Worm (Caenorhabditis elegans) whole organism, late embryonic: Measurements from ENCODE around the gene srxa-8.
A peak's percentile ranks its signal among the peaks of the same experiment; 100 is the strongest.

ENCODE experiments used
- C38D4.7 ChIP-seq: fragments of 200-800 bp; sonication (Bioruptor generic); optimal IDR thresholded peaks from 2 replicates; lab custom pipeline; 2018; ENCODE audit warnings: mild to moderate bottlenecking, missing genetic modification characterization, moderate library complexity, missing compliant biosample characterization
- K02D7.2 ChIP-seq: sonication (generic microtip); optimal IDR thresholded peaks from 2 replicates; lab custom pipeline; 2017; ENCODE audit warnings: mild to moderate bottlenecking, missing genetic modification characterization, missing compliant biosample characterization
- ceh-18 ChIP-seq: sonication (generic microtip); optimal IDR thresholded peaks from 2 replicates; lab custom pipeline; 2016; ENCODE audit warnings: missing genetic modification characterization, missing compliant biosample characterization
- ceh-19 ChIP-seq: fragments of 200-800 bp; sonication (Bioruptor generic); optimal IDR thresholded peaks from 2 replicates; lab custom pipeline; 2018; ENCODE audit warnings: mild to moderate bottlenecking, missing genetic modification characterization, missing compliant biosample characterization
- ceh-22 ChIP-seq: sonication (generic microtip); optimal IDR thresholded peaks from 2 replicates; lab custom pipeline; 2017; ENCODE audit warnings: missing biosample characterization, missing genetic modification characterization
- ceh-24 ChIP-seq: sonication (generic microtip); optimal IDR thresholded peaks from 2 replicates; lab custom pipeline; 2016; ENCODE audit warnings: mild to moderate bottlenecking, missing genetic modification characterization, missing compliant biosample characterization
- ceh-31 ChIP-seq: sonication (generic microtip); optimal IDR thresholded peaks from 2 replicates; lab custom pipeline; 2016; ENCODE audit warnings: missing genetic modification characterization, missing compliant biosample characterization
- ceh-34 ChIP-seq: sonication (generic microtip); optimal IDR thresholded peaks from 2 replicates; lab custom pipeline; 2016; ENCODE audit warnings: mild to moderate bottlenecking, missing genetic modification characterization, missing compliant biosample characterization
- ceh-45 ChIP-seq: fragments of 200-800 bp; sonication (Bioruptor generic); IDR thresholded peaks from 2 replicates; pipeline ENCODE4 v1.3.6; 2022; ENCODE audit warnings: missing genetic modification reagents, missing genetic modification characterization, missing compliant biosample characterization
- ceh-9 ChIP-seq: sonication (generic microtip); optimal IDR thresholded peaks from 2 replicates; lab custom pipeline; 2016; ENCODE audit warnings: mild to moderate bottlenecking, missing genetic modification characterization, inconsistent platforms, missing compliant biosample characterization
- dmd-4 ChIP-seq: sonication (generic microtip); optimal IDR thresholded peaks from 2 replicates; lab custom pipeline; 2016; ENCODE audit warnings: borderline replicate concordance, missing genetic modification characterization, missing compliant biosample characterization
- dve-1 ChIP-seq: sonication (generic microtip); optimal IDR thresholded peaks from 2 replicates; lab custom pipeline; 2017; ENCODE audit warnings: antibody characterized with exemption, mild to moderate bottlenecking, missing genetic modification characterization, missing compliant biosample characterization
- elt-2 ChIP-seq: sonication (generic microtip); optimal IDR thresholded peaks from 2 replicates; lab custom pipeline; 2016; ENCODE audit warnings: missing genetic modification reagents, missing genetic modification characterization, missing compliant biosample characterization
- eyg-1 ChIP-seq: sonication (generic microtip); optimal IDR thresholded peaks from 2 replicates; lab custom pipeline; 2016; ENCODE audit warnings: missing genotype, missing genetic modification characterization, missing compliant biosample characterization
- fkh-10 ChIP-seq: fragments of 150-350 bp; optimal IDR thresholded peaks from 2 replicates; lab custom pipeline; 2014; ENCODE audit warnings: missing biosample characterization, missing genetic modification reagents, missing genetic modification characterization
- fkh-6 ChIP-seq: sonication (generic microtip); optimal IDR thresholded peaks from 2 replicates; lab custom pipeline; 2016; ENCODE audit warnings: missing genetic modification characterization, missing compliant biosample characterization
- gmeb-2 ChIP-seq: sonication (generic microtip); optimal IDR thresholded peaks from 2 replicates; lab custom pipeline; 2016; ENCODE audit warnings: missing genetic modification characterization, inconsistent platforms, missing compliant biosample characterization
- hlh-13 ChIP-seq: fragments of 200-800 bp; sonication (Bioruptor generic); optimal IDR thresholded peaks from 2 replicates; lab custom pipeline; 2018; ENCODE audit warnings: mild to moderate bottlenecking, missing genetic modification characterization, missing compliant biosample characterization
- hlh-15 ChIP-seq: sonication (generic microtip); optimal IDR thresholded peaks from 2 replicates; lab custom pipeline; 2016; ENCODE audit warnings: missing genetic modification characterization, missing compliant biosample characterization
- lim-6 ChIP-seq: sonication (generic microtip); optimal IDR thresholded peaks from 2 replicates; lab custom pipeline; 2016; ENCODE audit warnings: missing genetic modification characterization, missing compliant biosample characterization
- lin-11 ChIP-seq: fragments of 200-800 bp; sonication (Bioruptor generic); optimal IDR thresholded peaks from 2 replicates; lab custom pipeline; 2018; ENCODE audit warnings: mild to moderate bottlenecking, missing genetic modification characterization, missing compliant biosample characterization
- mec-3 ChIP-seq: sonication (generic microtip); optimal IDR thresholded peaks from 2 replicates; lab custom pipeline; 2016; ENCODE audit warnings: borderline replicate concordance, missing genetic modification characterization, missing compliant biosample characterization
- nfya-1 ChIP-seq: sonication (generic microtip); optimal IDR thresholded peaks from 2 replicates; lab custom pipeline; 2017; ENCODE audit warnings: missing genetic modification characterization, mild to moderate bottlenecking, missing compliant biosample characterization, antibody characterized with exemption, moderate library complexity
- nhr-232 ChIP-seq: sonication (generic microtip); optimal IDR thresholded peaks from 2 replicates; lab custom pipeline; 2016; ENCODE audit warnings: missing genetic modification characterization, missing compliant biosample characterization
- npax-4 ChIP-seq: sonication (generic microtip); optimal IDR thresholded peaks from 2 replicates; lab custom pipeline; 2016; ENCODE audit warnings: missing genetic modification characterization, missing compliant biosample characterization
- pat-9 ChIP-seq: fragments of 200-800 bp; sonication (Bioruptor generic); optimal IDR thresholded peaks from 2 replicates; lab custom pipeline; 2018; ENCODE audit warnings: mild to moderate bottlenecking, missing genetic modification characterization, moderate library complexity, missing compliant biosample characterization
- pax-1 ChIP-seq: fragments of 150-350 bp; optimal IDR thresholded peaks from 2 replicates; lab custom pipeline; 2014; ENCODE audit warnings: missing biosample characterization, missing genetic modification characterization
- pha-2 ChIP-seq: sonication (generic microtip); optimal IDR thresholded peaks from 2 replicates; lab custom pipeline; 2017; ENCODE audit warnings: mild to moderate bottlenecking, missing genetic modification characterization, missing compliant biosample characterization
- pha-4 ChIP-seq: fragments of 150-350 bp; optimal IDR thresholded peaks from 2 replicates; lab custom pipeline; 2018; ENCODE audit warnings: missing biosample characterization, missing genetic modification reagents, missing genetic modification characterization
- pros-1 ChIP-seq: fragments of 150-350 bp; optimal IDR thresholded peaks from 2 replicates; lab custom pipeline; 2014; ENCODE audit warnings: missing biosample characterization, missing genetic modification reagents, missing genetic modification characterization
- ref-2 ChIP-seq: sonication (generic microtip); optimal IDR thresholded peaks from 2 replicates; lab custom pipeline; 2016; ENCODE audit warnings: missing genetic modification characterization, missing compliant biosample characterization
- rnt-1 ChIP-seq: sonication (generic microtip); optimal IDR thresholded peaks from 2 replicates; lab custom pipeline; 2016; ENCODE audit warnings: missing genetic modification characterization, missing compliant biosample characterization
- sdc-2 ChIP-seq: sonication (generic microtip); optimal IDR thresholded peaks from 2 replicates; lab custom pipeline; 2016; ENCODE audit warnings: missing genotype, missing genetic modification characterization, missing compliant biosample characterization
- sox-2 ChIP-seq: fragments of 200-800 bp; sonication (Bioruptor generic); IDR thresholded peaks from 2 replicates; pipeline ENCODE4 v1.3.6; 2022; ENCODE audit warnings: missing genetic modification reagents, missing genetic modification characterization, missing compliant biosample characterization
- sox-4 ChIP-seq: sonication (generic microtip); optimal IDR thresholded peaks from 2 replicates; lab custom pipeline; 2017; ENCODE audit warnings: mild to moderate bottlenecking, missing genetic modification characterization, inconsistent platforms, missing compliant biosample characterization
- tbx-2 ChIP-seq: sonication (generic microtip); optimal IDR thresholded peaks from 2 replicates; lab custom pipeline; 2016; ENCODE audit warnings: missing genetic modification characterization, missing compliant biosample characterization
- ttx-3 ChIP-seq: sonication (generic microtip); optimal IDR thresholded peaks from 2 replicates; lab custom pipeline; 2016; ENCODE audit warnings: missing genetic modification reagents, missing genetic modification characterization, missing compliant biosample characterization
- unc-42 ChIP-seq: sonication (generic microtip); optimal IDR thresholded peaks from 2 replicates; lab custom pipeline; 2016; ENCODE audit warnings: missing genotype, missing genetic modification characterization, missing compliant biosample characterization
- unc-86 ChIP-seq: sonication (generic microtip); optimal IDR thresholded peaks from 2 replicates; lab custom pipeline; 2016; ENCODE audit warnings: missing genetic modification characterization, missing compliant biosample characterization
- ztf-16 ChIP-seq: sonication (generic microtip); optimal IDR thresholded peaks from 2 replicates; lab custom pipeline; 2017; ENCODE audit warnings: missing genetic modification characterization, missing compliant biosample characterization

srxa-8 gene

ce11 chrX:13306869-13307446 is 1.7 kb downstream of the srxa-8 start (continued):
- peak; percentile 88 for TF ChIP-seq ztf-16 (tag; lab: Kevin White, UChicago)
- peak; percentile 91 for TF ChIP-seq ttx-3
- peak; percentile 66 for TF ChIP-seq pros-1 (tag; lab: Kevin White, UChicago)
- no peak for TF ChIP-seq ceh-22 (tag; lab: Kevin White, UChicago)
- peak; percentile 89 for TF ChIP-seq dmd-4
- peak; percentile 80 for TF ChIP-seq rnt-1
- TF ChIP-seq eyg-1 (tag; lab: Kevin White, UChicago) = peak; percentile 86
- TF ChIP-seq ceh-34 (tag; lab: Kevin White, UChicago) = peak; percentile 91
- peak; percentile 89 for TF ChIP-seq fkh-6
- no peak for TF ChIP-seq mec-3 (tag; lab: Kevin White, UChicago)
- peak; percentile 90 for TF ChIP-seq ceh-19 (GFP tag; lab: Kevin White, UChicago)
- peak; percentile 87 for TF ChIP-seq hlh-15
- TF ChIP-seq ceh-31 (tag; lab: Kevin White, UChicago) = peak; percentile 82
- TF ChIP-seq sdc-2 (tag; lab: Kevin White, UChicago) = peak; percentile 91
- peak; percentile 84 for TF ChIP-seq pha-2 (tag; lab: Kevin White, UChicago)
- peak; percentile 77 for TF ChIP-seq ceh-9
- peak; percentile 94 for TF ChIP-seq gmeb-2
- TF ChIP-seq ceh-18 = peak; percentile 78
- peak; percentile 64 for TF ChIP-seq lim-6 (tag; lab: Kevin White, UChicago)
- peak; percentile 91 for TF ChIP-seq unc-86 (tag; lab: Kevin White, UChicago)
- peak; percentile 68 for TF ChIP-seq unc-42 (tag; lab: Kevin White, UChicago)
- TF ChIP-seq, all 69 proteins: peak for 62

ce11 chrX:13305779-13306178 is 2.9 kb downstream of the srxa-8 start, which contains the start of gene srd-43:
srd-43 (minus strand) TSS chrX:13305844.
- TF ChIP-seq tbx-2 (tag; lab: Kevin White, UChicago) (no peak), sdc-2 (tag; lab: Kevin White, UChicago) (no peak), nfya-1 (tag; lab: Kevin White, UChicago) (no peak), ceh-24 (tag; lab: Kevin White, UChicago) (no peak), lin-11 (tag; lab: Kevin White, UChicago) (no peak), pha-4 (no peak), rnt-1 (no peak), nhr-232 (tag; lab: Kevin White, UChicago) (no peak), dve-1 (tag; lab: Kevin White, UChicago) (no peak), ttx-3 (no peak), ceh-9 (no peak), ceh-45 (GFP tag; lab: Robert Waterston, UW) (no peak), npax-4 (tag; lab: Kevin White, UChicago) (no peak), gmeb-2 (no peak), sox-4 (tag; lab: Kevin White, UChicago) (no peak)

ce11 chrX:13303357-13303756 is 5.3 kb downstream of the srxa-8 start, which contains the start of gene srd-42:
srd-42 (minus strand) TSS chrX:13303457.
- TF ChIP-seq sox-2 (GFP tag; lab: Robert Waterston, UW) = no peak
- TF ChIP-seq ceh-45 (GFP tag; lab: Robert Waterston, UW) = no peak

ce11 chrX:13300503-13300902 is 8.1 kb downstream of the srxa-8 start, which contains the start of gene srd-39:
srd-39 (minus strand) TSS chrX:13300603.
- no peak for TF ChIP-seq ceh-19 (GFP tag; lab: Kevin White, UChicago)
- no peak for TF ChIP-seq hlh-13 (GFP tag; lab: Kevin White, UChicago)
- no peak for TF ChIP-seq ceh-18
- no peak for TF ChIP-seq pros-1 (tag; lab: Kevin White, UChicago)
- no peak for TF ChIP-seq elt-2 (tag; lab: Kevin White, UChicago)
- TF ChIP-seq fkh-6 = no peak
- TF ChIP-seq C38D4.7 (GFP tag; lab: Kevin White, UChicago) = no peak
- TF ChIP-seq nhr-232 (tag; lab: Kevin White, UChicago) = no peak
- no peak for TF ChIP-seq sdc-2 (tag; lab: Kevin White, UChicago)
- TF ChIP-seq mec-3 (tag; lab: Kevin White, UChicago) = no peak
- no peak for TF ChIP-seq gmeb-2
- TF ChIP-seq sox-2 (GFP tag; lab: Robert Waterston, UW) = no peak
- TF ChIP-seq lin-11 (tag; lab: Kevin White, UChicago) = no peak
- TF ChIP-seq fkh-10 (GFP tag; lab: Kevin White, UChicago) = no peak
- no peak for TF ChIP-seq pat-9
- no peak for TF ChIP-seq ceh-9
- no peak for TF ChIP-seq ref-2
- no peak for TF ChIP-seq pax-1 (tag; lab: Kevin White, UChicago)
- TF ChIP-seq K02D7.2 (tag; lab: Kevin White, UChicago) = no peak
- TF ChIP-seq npax-4 (tag; lab: Kevin White, UChicago) = no peak
- TF ChIP-seq, all 69 proteins: peak for 0
